Worm (Caenorhabditis elegans) whole organism, early embryonic: ENCODE results near the gene ttr-48.

Experiments used
- aly-1 ChIP-seq: sonication (generic microtip); optimal IDR thresholded peaks from 2 replicates; lab custom pipeline; 2016; ENCODE audit warnings: missing genetic modification characterization, missing compliant biosample characterization
- ama-1 ChIP-seq: fragments of 150-350 bp; optimal IDR thresholded peaks from 2 replicates; lab custom pipeline; 2014
- ceh-13 ChIP-seq: fragments of 200-800 bp; sonication (Bioruptor generic); optimal IDR thresholded peaks from 2 replicates; lab custom pipeline; 2018; ENCODE audit warnings: mild to moderate bottlenecking, missing genetic modification characterization, missing compliant biosample characterization
- ets-7 ChIP-seq: sonication (generic microtip); optimal IDR thresholded peaks from 2 replicates; lab custom pipeline; 2016; ENCODE audit warnings: missing genotype, missing genetic modification characterization, missing compliant biosample characterization
- hmbx-1 ChIP-seq: sonication (generic microtip); optimal IDR thresholded peaks from 2 replicates; lab custom pipeline; 2016; ENCODE audit warnings: mild to moderate bottlenecking, missing genetic modification characterization, missing compliant biosample characterization
- pes-1 ChIP-seq: fragments of 200-800 bp; sonication (Bioruptor generic); IDR thresholded peaks from 2 replicates; pipeline ENCODE4 v1.3.6; 2022; ENCODE audit warnings: missing genetic modification reagents, missing genetic modification characterization, missing compliant biosample characterization
- tbx-11 ChIP-seq: fragments of 200-800 bp; sonication (Bioruptor generic); IDR thresholded peaks from 2 replicates; pipeline ENCODE4 v1.3.6; 2022; ENCODE audit warnings: missing genetic modification characterization, missing compliant biosample characterization
- tbx-37 ChIP-seq: fragments of 200-800 bp; sonication (Bioruptor generic); conservative IDR thresholded peaks from 2 replicates; pipeline ENCODE4 v1.3.6; 2022; ENCODE audit warnings: missing genetic modification reagents, missing genetic modification characterization, missing compliant biosample characterization

ce11 chrX:3857697-3858096 lies 15.4 kb upstream of the ttr-48 start, which contains the start of gene ceh-18:
- TF ChIP-seq ets-7 (tag; lab: Kevin White, UChicago), result no peak
- TF ChIP-seq ceh-13 (GFP tag; lab: Kevin White, UChicago), result no peak
- no peak for TF ChIP-seq tbx-11
- TF ChIP-seq ama-1 (lab: Kevin White, UChicago), result no peak
- no peak for TF ChIP-seq tbx-37
- no peak for TF ChIP-seq aly-1 (tag; lab: Kevin White, UChicago)
- TF ChIP-seq pes-1 (GFP tag; lab: Robert Waterston, UW), result no peak
- TF ChIP-seq hmbx-1 (tag; lab: Kevin White, UChicago), result no peak
